Worm (Caenorhabditis elegans) whole organism, L1 larva: ENCODE data around the gene mom-2.
"Not testable (repeated sequence)": the region's sequence is repeated elsewhere in the genome, so short reads cannot be mapped to it uniquely, and the experiment has no call there.

Source experiments
- C04F5.9 ChIP-seq: sonication (generic microtip); optimal IDR thresholded peaks from 2 replicates; lab custom pipeline; 2016; ENCODE audit warnings: missing genetic modification characterization, missing compliant biosample characterization
- C34B4.2 ChIP-seq: sonication (generic microtip); optimal IDR thresholded peaks from 2 replicates; lab custom pipeline; 2017; ENCODE audit warnings: mild to moderate bottlenecking, missing genetic modification characterization, missing compliant biosample characterization
- F16B12.6 ChIP-seq: fragments of 150-350 bp; optimal IDR thresholded peaks from 2 replicates; lab custom pipeline; 2014; ENCODE audit warnings: missing biosample characterization, missing genetic modification characterization
- aha-1 ChIP-seq: fragments of 150-350 bp; optimal IDR thresholded peaks from 2 replicates; lab custom pipeline; 2014; ENCODE audit warnings: missing biosample characterization, missing genetic modification characterization
- alr-1 ChIP-seq: fragments of 200-800 bp; sonication (Bioruptor generic); optimal IDR thresholded peaks from 2 replicates; lab custom pipeline; 2018; ENCODE audit warnings: borderline replicate concordance, mild to moderate bottlenecking, missing genetic modification characterization, missing compliant biosample characterization
- ces-1 ChIP-seq: fragments of 150-350 bp; optimal IDR thresholded peaks from 2 replicates; lab custom pipeline; 2014; ENCODE audit warnings: missing biosample characterization, missing genetic modification reagents, missing genetic modification characterization
- dpl-1 ChIP-seq, 3 experiments: fragments of 150-350 bp in 2 of 3; sonication (generic microtip) in 1 of 3; optimal IDR thresholded peaks; 2 replicates each; lab custom pipeline; 2014 to 2017; ENCODE audit warnings: missing biosample characterization in 3 of 3, missing genetic modification characterization in 3 of 3, missing genetic modification reagents in 3 of 3
- dsc-1 ChIP-seq: sonication (generic microtip); optimal IDR thresholded peaks from 2 replicates; lab custom pipeline; 2016; ENCODE audit warnings: mild to moderate bottlenecking, missing genetic modification characterization, missing compliant biosample characterization
- efl-1 ChIP-seq, 4 experiments: fragments of 150-350 bp; optimal IDR thresholded peaks in 3 of 4; peaks in 1 of 4; 1 replicate in 1 of 4; 2 replicates in 3 of 4; lab custom pipeline; 2014; ENCODE audit warnings: missing biosample characterization in 2 of 4, missing genetic modification characterization in 2 of 4, missing genetic modification reagents in 2 of 4
- efl-3 ChIP-seq: fragments of 200-800 bp; sonication (Bioruptor generic); optimal IDR thresholded peaks from 2 replicates; lab custom pipeline; 2018; ENCODE audit warnings: mild to moderate bottlenecking, missing genetic modification characterization, missing compliant biosample characterization
- egl-13 ChIP-seq: sonication (generic microtip); optimal IDR thresholded peaks from 2 replicates; lab custom pipeline; 2016; ENCODE audit warnings: missing genotype, missing genetic modification reagents, missing genetic modification characterization, missing compliant biosample characterization
- elt-2 ChIP-seq: sonication (generic microtip); optimal IDR thresholded peaks from 2 replicates; lab custom pipeline; 2016; ENCODE audit warnings: missing genetic modification characterization, mild to moderate bottlenecking, inconsistent platforms, missing compliant biosample characterization, missing genetic modification reagents
- fkh-8 ChIP-seq: sonication (generic microtip); optimal IDR thresholded peaks from 2 replicates; lab custom pipeline; 2016; ENCODE audit warnings: mild to moderate bottlenecking, missing genetic modification characterization, missing compliant biosample characterization
- fos-1 ChIP-seq: fragments of 150-350 bp; optimal IDR thresholded peaks from 2 replicates; lab custom pipeline; 2014; ENCODE audit warnings: missing biosample characterization, missing genetic modification characterization
- grh-1 ChIP-seq: fragments of 200-800 bp; sonication (Bioruptor generic); IDR thresholded peaks from 2 replicates; pipeline ENCODE4 v1.3.6; 2022; ENCODE audit warnings: missing genetic modification reagents, missing genetic modification characterization, missing compliant biosample characterization
- hlh-17 ChIP-seq: fragments of 200-800 bp; sonication (Bioruptor generic); optimal IDR thresholded peaks from 2 replicates; lab custom pipeline; 2018; ENCODE audit warnings: missing genetic modification characterization, mild to moderate bottlenecking, missing compliant biosample characterization, moderate library complexity, borderline replicate concordance
- hpl-2 ChIP-seq: fragments of 150-350 bp; optimal IDR thresholded peaks from 2 replicates; lab custom pipeline; 2014; ENCODE audit warnings: missing biosample characterization, missing genetic modification reagents, missing genetic modification characterization
- isw-1 ChIP-seq: fragments of 200-800 bp; sonication (Bioruptor generic); IDR thresholded peaks from 2 replicates; pipeline ENCODE4 v1.3.6; 2022; ENCODE audit warnings: missing genetic modification characterization, missing compliant biosample characterization
- lin-13 ChIP-seq: fragments of 150-350 bp; optimal IDR thresholded peaks from 2 replicates; lab custom pipeline; 2014; ENCODE audit warnings: missing biosample characterization, missing genetic modification reagents, missing genetic modification characterization
- lin-35 ChIP-seq, 2 experiments: fragments of 150-350 bp; optimal IDR thresholded peaks; 2 replicates each; lab custom pipeline; 2014; ENCODE audit warnings: missing biosample characterization in 2 of 2, missing genetic modification characterization in 2 of 2, missing genetic modification reagents in 2 of 2
- mef-2 ChIP-seq: fragments of 150-350 bp; optimal IDR thresholded peaks from 2 replicates; lab custom pipeline; 2014; ENCODE audit warnings: missing biosample characterization, missing genetic modification characterization
- nhr-11 ChIP-seq: fragments of 150-350 bp; optimal IDR thresholded peaks from 2 replicates; lab custom pipeline; 2014; ENCODE audit warnings: missing biosample characterization, missing genetic modification characterization
- nhr-12 ChIP-seq: sonication (generic microtip); optimal IDR thresholded peaks from 2 replicates; lab custom pipeline; 2017; ENCODE audit warnings: missing biosample characterization, missing genetic modification characterization
- nhr-19 ChIP-seq: fragments of 200-800 bp; sonication (Bioruptor generic); conservative IDR thresholded peaks from 2 replicates; pipeline ENCODE4 v1.3.6; 2022; ENCODE audit warnings: missing genetic modification characterization, missing compliant biosample characterization
- nhr-47 ChIP-seq: sonication (generic microtip); optimal IDR thresholded peaks from 2 replicates; lab custom pipeline; 2016; ENCODE audit warnings: mild to moderate bottlenecking, missing genetic modification characterization, moderate library complexity, missing compliant biosample characterization
- nhr-77 ChIP-seq: fragments of 150-350 bp; optimal IDR thresholded peaks from 2 replicates; lab custom pipeline; 2014; ENCODE audit warnings: missing biosample characterization, missing genetic modification characterization
- nhr-84 ChIP-seq: sonication (generic microtip); optimal IDR thresholded peaks from 2 replicates; lab custom pipeline; 2017; ENCODE audit warnings: missing biosample characterization, missing genetic modification characterization
- pag-3 ChIP-seq: sonication (generic microtip); optimal IDR thresholded peaks from 2 replicates; lab custom pipeline; 2017; ENCODE audit warnings: missing genetic modification characterization, mild to moderate bottlenecking, missing compliant biosample characterization, antibody characterized with exemption, borderline replicate concordance; ENCODE audit not compliant: insufficient read depth
- pax-3 ChIP-seq: fragments of 200-800 bp; sonication (Bioruptor generic); optimal IDR thresholded peaks from 2 replicates; lab custom pipeline; 2018; ENCODE audit warnings: mild to moderate bottlenecking, missing genetic modification characterization, moderate library complexity, missing compliant biosample characterization
- rnt-1 ChIP-seq: sonication (generic microtip); optimal IDR thresholded peaks from 2 replicates; lab custom pipeline; 2016; ENCODE audit warnings: mild to moderate bottlenecking, missing genetic modification characterization, moderate library complexity, missing compliant biosample characterization
- skn-1 ChIP-seq: fragments of 150-350 bp; optimal IDR thresholded peaks from 2 replicates; lab custom pipeline; 2014; ENCODE audit warnings: missing biosample characterization, missing genetic modification characterization
- snu-23 ChIP-seq: sonication (generic microtip); optimal IDR thresholded peaks from 2 replicates; lab custom pipeline; 2016; ENCODE audit warnings: missing genetic modification characterization, missing compliant biosample characterization
- sox-4 ChIP-seq: sonication (generic microtip); optimal IDR thresholded peaks from 2 replicates; lab custom pipeline; 2016; ENCODE audit warnings: missing genetic modification characterization, missing compliant biosample characterization
- swsn-7 ChIP-seq: sonication (generic microtip); optimal IDR thresholded peaks from 2 replicates; lab custom pipeline; 2016; ENCODE audit warnings: missing genetic modification characterization, missing compliant biosample characterization
- tbx-2 ChIP-seq: sonication (generic microtip); optimal IDR thresholded peaks from 2 replicates; lab custom pipeline; 2016; ENCODE audit warnings: missing genetic modification characterization, missing compliant biosample characterization
- tlp-1 ChIP-seq: fragments of 150-350 bp; optimal IDR thresholded peaks from 2 replicates; lab custom pipeline; 2014; ENCODE audit warnings: missing biosample characterization, missing genetic modification characterization
- unc-130 ChIP-seq: fragments of 150-350 bp; optimal IDR thresholded peaks from 2 replicates; lab custom pipeline; 2017; ENCODE audit warnings: missing biosample characterization, missing genetic modification characterization, inconsistent platforms
- unc-30 ChIP-seq: sonication (generic microtip); optimal IDR thresholded peaks from 2 replicates; lab custom pipeline; 2017; ENCODE audit warnings: missing biosample characterization, missing genetic modification characterization
- unc-86 ChIP-seq: sonication (generic microtip); optimal IDR thresholded peaks from 2 replicates; lab custom pipeline; 2016; ENCODE audit warnings: missing genetic modification characterization, missing compliant biosample characterization
- unc-98 ChIP-seq: fragments of 200-800 bp; sonication (Bioruptor generic); IDR thresholded peaks from 2 replicates; pipeline ENCODE4 v1.3.6; 2022; ENCODE audit warnings: missing genetic modification characterization, missing compliant biosample characterization
- ztf-4 ChIP-seq: fragments of 150-350 bp; optimal IDR thresholded peaks from 2 replicates; lab custom pipeline; 2014; ENCODE audit warnings: missing biosample characterization, missing genetic modification characterization

Gene mom-2

ce11 chrV:8340924-8341323 is 14.9 kb upstream of the mom-2 start, which contains the start of gene C08D8.7:
TSS of gene C08D8.7 (plus strand) at chrV:8341224.
- TF ChIP-seq lin-13, snu-23, ces-1 (GFP tag; lab: Kevin White, UChicago): not testable (repeated sequence)

- peak; percentile 38 for TF ChIP-seq fkh-8
- TF ChIP-seq isw-1 (GFP tag; lab: Robert Waterston, UW): no peak
- peak; percentile 65 for TF ChIP-seq egl-13 (tag; lab: Kevin White, UChicago)
- TF ChIP-seq nhr-11 (tag; lab: Kevin White, UChicago): no peak
- TF ChIP-seq C34B4.2 (tag; lab: Kevin White, UChicago): no peak
- TF ChIP-seq unc-86: no peak
- TF ChIP-seq tlp-1 (tag; lab: Kevin White, UChicago): no peak
- no peak for TF ChIP-seq unc-30 (tag; lab: Kevin White, UChicago)
- no peak for TF ChIP-seq ztf-4 (tag; lab: Kevin White, UChicago)
- TF ChIP-seq nhr-12: no peak
- TF ChIP-seq efl-3 (GFP tag; lab: Kevin White, UChicago): no peak
- peak; percentile 95 for TF ChIP-seq dsc-1 (tag; lab: Kevin White, UChicago)
- peak; percentile 8 for TF ChIP-seq sox-4 (tag; lab: Kevin White, UChicago)
- TF ChIP-seq nhr-77: no peak
- no peak for TF ChIP-seq skn-1 (tag; lab: Kevin White, UChicago)
- TF ChIP-seq F16B12.6 (tag; lab: Kevin White, UChicago): no peak
- no peak for TF ChIP-seq hpl-2 (GFP tag; lab: Kevin White, UChicago)
- no peak for TF ChIP-seq fos-1 (tag; lab: Kevin White, UChicago)
- peak; percentile 58 for TF ChIP-seq pax-3 (tag; lab: Kevin White, UChicago)
- no peak for TF ChIP-seq hlh-17 (GFP tag; lab: Kevin White, UChicago)
- TF ChIP-seq nhr-19: no peak
- TF ChIP-seq rnt-1 (tag; lab: Kevin White, UChicago): no peak
- no peak for TF ChIP-seq pag-3 (tag; lab: Kevin White, UChicago)
- TF ChIP-seq aha-1: no peak
- no peak for TF ChIP-seq mef-2 (tag; lab: Kevin White, UChicago)
- TF ChIP-seq alr-1: no peak
- TF ChIP-seq nhr-47 (tag; lab: Kevin White, UChicago): peak; percentile 44
- no peak for TF ChIP-seq swsn-7 (tag; lab: Kevin White, UChicago)
- TF ChIP-seq efl-1 (optimal IDR thresholded peaks at IDR 0.05; lab: Kevin White, UChicago): no peak
- no peak for TF ChIP-seq efl-1 (GFP tag; optimal IDR thresholded peaks at IDR 0.05 in 1 of 2; lab: Kevin White, UChicago)
- TF ChIP-seq nhr-84: no peak
- TF ChIP-seq C04F5.9 (tag; lab: Kevin White, UChicago): no peak
- no peak for TF ChIP-seq grh-1 (GFP tag; lab: Robert Waterston, UW)
- TF ChIP-seq lin-35 (GFP tag; optimal IDR thresholded peaks at IDR 0.05; lab: Kevin White, UChicago): no peak
- no peak for TF ChIP-seq tbx-2
Measured at ce11 chrV:8342416-8342815, 13.4 kb upstream of the mom-2 start.

DNA sequence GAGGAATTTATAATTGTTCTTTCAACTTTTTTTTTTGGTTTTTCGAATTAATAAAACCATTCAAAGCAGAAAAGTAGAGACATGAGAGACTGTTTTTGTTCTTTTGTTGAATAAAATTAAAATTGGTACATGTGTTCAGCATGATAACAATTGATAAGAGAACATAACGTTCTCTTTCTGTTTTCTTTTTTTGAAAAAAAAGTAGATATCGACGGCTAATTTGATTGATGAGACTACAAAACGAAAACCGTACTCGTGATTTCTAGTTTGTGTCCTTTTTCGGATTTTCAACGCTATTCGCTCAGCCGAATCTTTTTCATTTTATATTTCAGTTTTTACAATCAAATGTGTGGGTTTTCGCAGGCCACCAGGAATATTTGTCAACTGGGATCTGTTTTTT is 10.4 kb upstream of the mom-2 start, which contains the start of gene C08D8.1:
Gene C08D8.1, plus strand, starts transcription at position 324 of the 400 bp plus-strand sequence.
- TF ChIP-seq dsc-1 (tag; lab: Kevin White, UChicago): no peak
- no peak for TF ChIP-seq elt-2 (tag; lab: Kevin White, UChicago)
- no peak for TF ChIP-seq unc-130 (tag; lab: Kevin White, UChicago)
- TF ChIP-seq unc-98 (GFP tag; lab: Robert Waterston, UW): no peak
- TF ChIP-seq ces-1 (GFP tag; lab: Kevin White, UChicago): no peak
- no peak for TF ChIP-seq dpl-1 (GFP tag; optimal IDR thresholded peaks at IDR 0.05; lab: Kevin White, UChicago)
- TF ChIP-seq sox-4 (tag; lab: Kevin White, UChicago): no peak
